Worm (Caenorhabditis elegans): ENCODE measurements around the gene oxy-4.

Gene oxy-4

ce11 chrIII:5108746-5109145 is 49.8 kb downstream of the oxy-4 start (continued):
- TF ChIP-seq alr-1 (tag; optimal IDR thresholded peaks at IDR 0.05; ENCODE audit: borderline replicate concordance) (no peak), fos-1 (tag; optimal IDR thresholded peaks at IDR 0.05) (no peak), pqm-1 (tag; optimal IDR thresholded peaks at IDR 0.05) (no peak), zip-4 (GFP tag; optimal IDR thresholded peaks at IDR 0.05) (no peak), lin-14 (GFP tag; optimal IDR thresholded peaks at IDR 0.05) (peak; percentile 90), ztf-11 (tag; optimal IDR thresholded peaks at IDR 0.05) (peak in 1 of 2 experiments; percentile 1), unc-130 (tag; optimal IDR thresholded peaks at IDR 0.05) (no peak), mep-1 (tag; optimal IDR thresholded peaks at IDR 0.05) (peak; percentile 73), C34B4.2 (tag; optimal IDR thresholded peaks at IDR 0.05) (no peak), dpl-1 (GFP tag; optimal IDR thresholded peaks at IDR 0.05) (peak; percentile 55 to 69 (median 68)), egl-27 (tag; optimal IDR thresholded peaks at IDR 0.05) (no peak), ztf-4 (tag; optimal IDR thresholded peaks at IDR 0.05) (no peak), mab-9 (GFP tag; IDR thresholded peaks at IDR 0.05) (no peak), ceh-88 (GFP tag; IDR thresholded peaks at IDR 0.05) (no peak), nhr-77 (tag; optimal IDR thresholded peaks at IDR 0.05) (peak; percentile 25), blmp-1 (tag; optimal IDR thresholded peaks at IDR 0.05) (peak; percentile 3), tbx-2 (tag; optimal IDR thresholded peaks at IDR 0.05) (peak; percentile 65), hpl-2 (GFP tag; optimal IDR thresholded peaks at IDR 0.05) (no peak), vab-15 (tag; optimal IDR thresholded peaks at IDR 0.05) (no peak), aly-2 (tag; optimal IDR thresholded peaks at IDR 0.05) (no peak), sptf-1 (tag; optimal IDR thresholded peaks at IDR 0.05) (no peak), Y116A8C.19 (tag; optimal IDR thresholded peaks at IDR 0.05; ENCODE audit: borderline replicate concordance) (no peak), elt-2 (tag; optimal IDR thresholded peaks at IDR 0.05) (no peak), swsn-7 (tag; optimal IDR thresholded peaks at IDR 0.05) (peak; percentile 52), ceh-8 (GFP tag; optimal IDR thresholded peaks at IDR 0.05) (no peak), rnt-1 (tag; optimal IDR thresholded peaks at IDR 0.05) (peak; percentile 95), C04F5.9 (tag; optimal IDR thresholded peaks at IDR 0.05) (no peak), fkh-8 (tag; optimal IDR thresholded peaks at IDR 0.05) (peak; percentile 40), unc-30 (tag; optimal IDR thresholded peaks at IDR 0.05) (no peak), grh-1 (GFP tag; IDR thresholded peaks at IDR 0.05) (no peak), irx-1 (tag; optimal IDR thresholded peaks at IDR 0.05) (peak; percentile 36)

- TF ChIP-seq hpl-2 (GFP tag; optimal IDR thresholded peaks at IDR 0.05) (no peak), pag-3 (tag; optimal IDR thresholded peaks at IDR 0.05; ENCODE audit: borderline replicate concordance, insufficient read depth) (no peak), sptf-1 (tag; optimal IDR thresholded peaks at IDR 0.05) (no peak), aly-2 (tag; optimal IDR thresholded peaks at IDR 0.05) (no peak), hlh-17 (GFP tag; optimal IDR thresholded peaks at IDR 0.05; ENCODE audit: borderline replicate concordance) (no peak), mep-1 (tag; optimal IDR thresholded peaks at IDR 0.05) (no peak), alr-1 (tag; optimal IDR thresholded peaks at IDR 0.05; ENCODE audit: borderline replicate concordance) (no peak), hlh-4 (tag; optimal IDR thresholded peaks at IDR 0.05) (no peak), ama-1 (optimal IDR thresholded peaks at IDR 0.05) (no peak), zag-1 (tag; optimal IDR thresholded peaks at IDR 0.05) (no peak), irx-1 (tag; optimal IDR thresholded peaks at IDR 0.05) (no peak), lin-35 (GFP tag; optimal IDR thresholded peaks at IDR 0.05) (no peak), xbp-1 (tag; optimal IDR thresholded peaks at IDR 0.05) (no peak), unc-86 (tag; optimal IDR thresholded peaks at IDR 0.05) (no peak), ztf-11 (tag; optimal IDR thresholded peaks at IDR 0.05) (no peak), lin-14 (GFP tag; optimal IDR thresholded peaks at IDR 0.05) (no peak), tbx-2 (tag; optimal IDR thresholded peaks at IDR 0.05) (no peak), nhr-12 (tag; optimal IDR thresholded peaks at IDR 0.05) (no peak), pqm-1 (tag; optimal IDR thresholded peaks at IDR 0.05) (no peak), unc-30 (tag; optimal IDR thresholded peaks at IDR 0.05) (no peak)
Measured at ce11 chrIII:5107959-5108358, 50.6 kb downstream of the oxy-4 start.
